4 fruit fly cellular contexts compared by ENCODE assay signal in the genomic region with DNA sequence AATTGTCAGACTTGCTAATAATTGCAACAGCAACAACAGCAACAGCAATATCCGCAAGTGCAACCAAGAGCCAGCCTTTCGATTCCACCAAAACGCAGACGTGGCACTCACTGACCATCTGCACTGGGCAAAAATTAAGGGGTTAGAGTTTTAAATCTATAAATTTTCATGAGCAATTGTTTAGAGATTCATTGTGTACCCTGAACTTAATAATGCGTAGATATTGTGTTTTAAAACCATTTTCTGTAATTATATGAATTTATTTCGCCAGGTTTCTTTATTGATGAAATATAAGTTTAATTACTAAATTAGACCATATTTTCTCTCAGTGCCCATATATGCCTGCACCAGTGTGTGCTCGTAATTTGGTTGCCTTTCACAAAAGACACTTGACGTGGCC.
TF ChIP-seq lines count a peak whose summit lies in the region.

No protein-coding gene starts in this region.

- TF ChIP-seq CTCF in whole organism, embryonic (GFP tag; optimal IDR thresholded peaks at IDR 0.05; lab: Kevin White, UChicago): no peak

TF ChIP-seq in whole organism, embryonic, 481 proteins besides CTCF, POLR2A, EP300 and RAD21 (continues in another document):
- TF ChIP-seq p53 (GFP tag; optimal IDR thresholded peaks at IDR 0.05; lab: Kevin White, UChicago): no peak
- peak; percentile 85 for TF ChIP-seq Drgx (GFP tag; IDR thresholded peaks at IDR 0.05; lab: Robert Waterston, UW)
- no peak for TF ChIP-seq Stat92E (GFP tag; optimal IDR thresholded peaks at IDR 0.05; lab: Kevin White, UChicago)
- peak; percentile 17 for TF ChIP-seq ATbp (GFP tag; optimal IDR thresholded peaks at IDR 0.05; lab: Kevin White, UChicago)
- no peak for TF ChIP-seq CG7556 (GFP tag; optimal IDR thresholded peaks at IDR 0.05; lab: Kevin White, UChicago)
- peak; percentile 14 for TF ChIP-seq CG11504 (tag; optimal IDR thresholded peaks at IDR 0.05; lab: Kevin White, UChicago)
- no peak for TF ChIP-seq CG6854 (GFP tag; optimal IDR thresholded peaks at IDR 0.05; lab: Kevin White, UChicago)
- TF ChIP-seq CG5180 (GFP tag; optimal IDR thresholded peaks at IDR 0.05; lab: Kevin White, UChicago): no peak
- TF ChIP-seq Ets65A (GFP tag; lab: Kevin White, UChicago): peak; percentile 38
- no peak for TF ChIP-seq CG12219 (GFP tag; optimal IDR thresholded peaks at IDR 0.05; lab: Kevin White, UChicago)
- TF ChIP-seq gem (tag; optimal IDR thresholded peaks at IDR 0.05; lab: Kevin White, UChicago): peak; percentile 36
- TF ChIP-seq prd (optimal IDR thresholded peaks at IDR 0.05; lab: Kevin White, UChicago): no peak
- peak; percentile 8; the same call in 1 of the 3 replicates for TF ChIP-seq prd (GFP tag; IDR thresholded peaks at IDR 0.05; lab: Robert Waterston, UW)
- peak; percentile 24 for TF ChIP-seq dmrt99B (tag; optimal IDR thresholded peaks at IDR 0.05; lab: Kevin White, UChicago)
- TF ChIP-seq CG31388 (GFP tag; optimal IDR thresholded peaks at IDR 0.05; lab: Kevin White, UChicago): no peak
- TF ChIP-seq sens (GFP tag; lab: Kevin White, UChicago): peak; percentile 74
- TF ChIP-seq bsh (GFP tag; optimal IDR thresholded peaks at IDR 0.05; lab: Kevin White, UChicago): peak; percentile 4 to 27
- no peak for TF ChIP-seq CG17359 (tag; optimal IDR thresholded peaks at IDR 0.05; lab: Kevin White, UChicago)
- TF ChIP-seq phol (tag; optimal IDR thresholded peaks at IDR 0.05; lab: Kevin White, UChicago): peak; percentile 8
- no peak for TF ChIP-seq org-1 (GFP tag; optimal IDR thresholded peaks at IDR 0.05; lab: Kevin White, UChicago)
- TF ChIP-seq CG16813 (GFP tag; IDR thresholded peaks at IDR 0.05; lab: Robert Waterston, UW; ENCODE audit: partially characterized antibody): no peak
- no peak for TF ChIP-seq CG9876 (GFP tag; optimal IDR thresholded peaks at IDR 0.05; lab: Kevin White, UChicago)

TF ChIP-seq in whole organism, prepupa, 60 proteins besides CTCF, POLR2A, EP300 and RAD21 (continues in another document):
- TF ChIP-seq Eip78C (GFP tag; lab: Kevin White, UChicago) (peak; percentile 96), Eip75B (GFP tag; optimal IDR thresholded peaks at IDR 0.05; lab: Kevin White, UChicago) (peak; percentile 59), dsx (GFP tag; optimal IDR thresholded peaks at IDR 0.05; lab: Kevin White, UChicago; ENCODE audit: poor library complexity, severe bottlenecking) (peak; percentile 44), Gug (GFP tag; IDR thresholded peaks at IDR 0.05; lab: Robert Waterston, UW) (peak; percentile 70), eg (GFP tag; IDR thresholded peaks at IDR 0.05; lab: Robert Waterston, UW) (peak; percentile 85), CG7368 (GFP tag; optimal IDR thresholded peaks at IDR 0.05; lab: Kevin White, UChicago) (peak; percentile 43), OdsH (GFP tag; optimal IDR thresholded peaks at IDR 0.05; lab: Kevin White, UChicago) (peak; percentile 78), ss (GFP tag; optimal IDR thresholded peaks at IDR 0.05; lab: Kevin White, UChicago) (peak; percentile 46 to 49), CG8632 (GFP tag; optimal IDR thresholded peaks at IDR 0.05; lab: Kevin White, UChicago) (peak; percentile 64), CG6792 (GFP tag; optimal IDR thresholded peaks at IDR 0.05; lab: Kevin White, UChicago) (peak; percentile 73), topi (GFP tag; optimal IDR thresholded peaks at IDR 0.05; lab: Kevin White, UChicago) (peak; percentile 75), Blimp-1 (GFP tag; optimal IDR thresholded peaks at IDR 0.05; lab: Kevin White, UChicago) (no peak), CG16779 (tag; optimal IDR thresholded peaks at IDR 0.05; lab: Kevin White, UChicago) (peak; percentile 41), achi (GFP tag; optimal IDR thresholded peaks at IDR 0.05; lab: Kevin White, UChicago) (peak; percentile 75), CG1621 (tag; optimal IDR thresholded peaks at IDR 0.05; lab: Kevin White, UChicago) (peak; percentile 46), salr (GFP tag; optimal IDR thresholded peaks at IDR 0.05; lab: Kevin White, UChicago) (peak; percentile 8 to 77), CG11902 (GFP tag; optimal IDR thresholded peaks at IDR 0.05; lab: Kevin White, UChicago) (peak; percentile 32), acj6 (GFP tag; optimal IDR thresholded peaks at IDR 0.05; lab: Kevin White, UChicago) (peak; percentile 73), CG6163 (GFP tag; IDR thresholded peaks at IDR 0.05; lab: Robert Waterston, UW) (peak; percentile 78), spab (GFP tag; optimal IDR thresholded peaks at IDR 0.05; lab: Kevin White, UChicago) (peak; percentile 58), Eip93F (GFP tag; optimal IDR thresholded peaks at IDR 0.05; lab: Kevin White, UChicago) (no peak), esn (GFP tag; optimal IDR thresholded peaks at IDR 0.05; lab: Kevin White, UChicago) (peak; percentile 73)

TF ChIP-seq in whole organism, pupa, 21 proteins besides CTCF, POLR2A, EP300 and RAD21:
- TF ChIP-seq CG12605 (GFP tag; IDR thresholded peaks at IDR 0.05; lab: Robert Waterston, UW): peak; percentile 71
- peak; percentile 86 for TF ChIP-seq CG14655 (GFP tag; optimal IDR thresholded peaks at IDR 0.05; lab: Kevin White, UChicago)
- TF ChIP-seq rn (GFP tag; IDR thresholded peaks at IDR 0.05; lab: Robert Waterston, UW): no peak
- peak; percentile 67; the same call in 2 of the 3 replicates for TF ChIP-seq fd96Ca (GFP tag; IDR thresholded peaks at IDR 0.05; lab: Robert Waterston, UW)
- no peak for TF ChIP-seq CG10348 (GFP tag; IDR thresholded peaks at IDR 0.05; lab: Robert Waterston, UW)
- TF ChIP-seq CG15710 (tag; optimal IDR thresholded peaks at IDR 0.05; lab: Kevin White, UChicago): peak; percentile 60
- TF ChIP-seq CG34367 (tag; optimal IDR thresholded peaks at IDR 0.05; lab: Kevin White, UChicago): peak; percentile 53
- peak; percentile 66 for TF ChIP-seq CG8159 (tag; optimal IDR thresholded peaks at IDR 0.05; lab: Kevin White, UChicago)
- no peak for TF ChIP-seq EcR (GFP tag; optimal IDR thresholded peaks at IDR 0.05; lab: Kevin White, UChicago)
- TF ChIP-seq CG32121 (GFP tag; IDR thresholded peaks at IDR 0.05; lab: Robert Waterston, UW): peak; percentile 85
- TF ChIP-seq CG13204 (GFP tag; optimal IDR thresholded peaks at IDR 0.05; lab: Kevin White, UChicago): no peak
- peak; percentile 55 for TF ChIP-seq Snoo (tag; optimal IDR thresholded peaks at IDR 0.05; lab: Kevin White, UChicago)
- peak; percentile 66 for TF ChIP-seq Pif1B (GFP tag; optimal IDR thresholded peaks at IDR 0.05; lab: Kevin White, UChicago)
- TF ChIP-seq CG17806 (tag; optimal IDR thresholded peaks at IDR 0.05; lab: Kevin White, UChicago): peak; percentile 67
- peak; percentile 77 for TF ChIP-seq Ets98B (GFP tag; IDR thresholded peaks at IDR 0.05; lab: Robert Waterston, UW)
- TF ChIP-seq D1 (tag; optimal IDR thresholded peaks at IDR 0.05; lab: Kevin White, UChicago): peak; percentile 48
- TF ChIP-seq CG9948 (tag; optimal IDR thresholded peaks at IDR 0.05; lab: Kevin White, UChicago): peak; percentile 75
- TF ChIP-seq Pif1A (GFP tag; optimal IDR thresholded peaks at IDR 0.05; lab: Kevin White, UChicago): peak; percentile 75
- TF ChIP-seq gl (tag; optimal IDR thresholded peaks at IDR 0.05; lab: Kevin White, UChicago): peak; percentile 16
- TF ChIP-seq CG4496 (GFP tag; IDR thresholded peaks at IDR 0.05; lab: Robert Waterston, UW): peak; percentile 82
- TF ChIP-seq CG8301 (tag; optimal IDR thresholded peaks at IDR 0.05; lab: Kevin White, UChicago): peak; percentile 83

TF ChIP-seq in whole organism, wandering third instar larva, 38 proteins besides CTCF, POLR2A, EP300 and RAD21 (continues in another document):
- TF ChIP-seq dsf (GFP tag; optimal IDR thresholded peaks at IDR 0.05; lab: Kevin White, UChicago; ENCODE audit: borderline replicate concordance) (no peak), Mio (GFP tag; optimal IDR thresholded peaks at IDR 0.05; lab: Kevin White, UChicago) (no peak), foxo (GFP tag; optimal IDR thresholded peaks at IDR 0.05; lab: Kevin White, UChicago) (peak in 1 of 2 experiments; percentile 67), h (GFP tag; optimal IDR thresholded peaks at IDR 0.05; lab: Kevin White, UChicago) (peak; percentile 69), tai (GFP tag; optimal IDR thresholded peaks at IDR 0.05; lab: Kevin White, UChicago) (no peak), ey (GFP tag; optimal IDR thresholded peaks at IDR 0.05; lab: Kevin White, UChicago) (peak; percentile 43), Rel (GFP tag; optimal IDR thresholded peaks at IDR 0.05; lab: Kevin White, UChicago) (no peak), Rel (tag; optimal IDR thresholded peaks at IDR 0.05; lab: Kevin White, UChicago) (no peak), CrebA (GFP tag; optimal IDR thresholded peaks at IDR 0.05; lab: Kevin White, UChicago; ENCODE audit: borderline replicate concordance) (no peak), jim (GFP tag; optimal IDR thresholded peaks at IDR 0.05; lab: Kevin White, UChicago) (no peak), rgr (GFP tag; optimal IDR thresholded peaks at IDR 0.05; lab: Kevin White, UChicago) (peak; percentile 34), lola (GFP tag; optimal IDR thresholded peaks at IDR 0.05; lab: Kevin White, UChicago) (no peak), pan (optimal IDR thresholded peaks at IDR 0.05; lab: Kevin White, UChicago) (no peak), Hr78 (GFP tag; optimal IDR thresholded peaks at IDR 0.05; lab: Kevin White, UChicago) (no peak), CG32264 (GFP tag; optimal IDR thresholded peaks at IDR 0.05; lab: Kevin White, UChicago) (no peak), Dif (GFP tag; optimal IDR thresholded peaks at IDR 0.05; lab: Kevin White, UChicago; ENCODE audit: partially characterized antibody) (no peak), HLH106 (tag; optimal IDR thresholded peaks at IDR 0.05; lab: Kevin White, UChicago) (peak; percentile 56), Hr83 (GFP tag; optimal IDR thresholded peaks at IDR 0.05; lab: Kevin White, UChicago; ENCODE audit: poor library complexity, severe bottlenecking) (no peak), N (GFP tag; optimal IDR thresholded peaks at IDR 0.05; lab: Kevin White, UChicago) (no peak), dmrt93B (GFP tag; optimal IDR thresholded peaks at IDR 0.05; lab: Kevin White, UChicago) (no peak), Myc (optimal IDR thresholded peaks at IDR 0.05; lab: Kevin White, UChicago) (no peak), sv (GFP tag; optimal IDR thresholded peaks at IDR 0.05; lab: Kevin White, UChicago) (no peak), woc (GFP tag; optimal IDR thresholded peaks at IDR 0.05; lab: Kevin White, UChicago) (peak; percentile 44), br (GFP tag; optimal IDR thresholded peaks at IDR 0.05; lab: Kevin White, UChicago) (peak; percentile 52), usp (GFP tag; optimal IDR thresholded peaks at IDR 0.05; lab: Kevin White, UChicago) (no peak), sage (GFP tag; optimal IDR thresholded peaks at IDR 0.05; lab: Kevin White, UChicago) (peak; percentile 22), Dfd (GFP tag; optimal IDR thresholded peaks at IDR 0.05; lab: Kevin White, UChicago) (no peak), Abd-B (GFP tag; optimal IDR thresholded peaks at IDR 0.05; lab: Kevin White, UChicago) (no peak), fru (GFP tag; optimal IDR thresholded peaks at IDR 0.05; lab: Kevin White, UChicago) (peak; percentile 67), Sp1 (GFP tag; optimal IDR thresholded peaks at IDR 0.05; lab: Kevin White, UChicago) (peak; percentile 44), Hnf4 (GFP tag; optimal IDR thresholded peaks at IDR 0.05; lab: Kevin White, UChicago) (peak; percentile 24)

Comparison
In these comparisons a context has a peak if more than half of its experiments do, and no peak if none do; other contexts are left out.
1. Of the 7 proteins assayed by ChIP-seq in both whole organism, embryonic and whole organism, prepupa: peak only in whole organism, embryonic: none; only in whole organism, prepupa: CG16779, Gug, Hr39 and Lpt; in both: Sox102F; in neither: 2.